Worm (Caenorhabditis elegans) whole organism, midembryonic: ENCODE results near the gene mob-2.

ENCODE experiments used
- med-1 ChIP-seq: sonication (generic microtip); optimal IDR thresholded peaks from 2 replicates; lab custom pipeline; 2017; ENCODE audit warnings: missing genetic modification characterization, mild to moderate bottlenecking, missing compliant biosample characterization, antibody characterized with exemption, missing genetic modification reagents; ENCODE audit not compliant: insufficient read depth
- ref-1 ChIP-seq: fragments of 200-800 bp; sonication (Bioruptor generic); conservative IDR thresholded peaks from 2 replicates; pipeline ENCODE4 v1.3.6; 2022; ENCODE audit warnings: missing genetic modification reagents, missing genetic modification characterization, missing compliant biosample characterization

DNA sequence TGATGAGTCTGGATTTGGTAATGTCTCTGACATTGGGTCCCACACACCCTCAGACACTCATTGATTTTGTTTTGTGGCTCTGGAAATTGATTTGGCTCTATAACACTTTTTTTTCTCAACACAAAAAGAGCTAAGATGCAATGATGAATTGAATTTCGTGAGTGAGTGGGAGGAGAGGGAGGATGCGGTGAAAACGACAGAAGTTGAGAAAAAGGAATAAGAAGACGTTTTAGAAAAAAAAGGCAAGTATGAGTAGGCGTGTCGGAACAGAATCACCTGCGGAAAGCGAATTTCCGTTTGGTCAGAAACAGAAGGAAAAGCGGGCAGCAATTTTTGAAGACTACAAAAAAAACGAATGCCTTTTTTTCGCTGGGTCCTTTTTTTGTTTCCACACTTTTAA is 14.1 kb downstream of the mob-2 start:
- no peak for TF ChIP-seq ref-1 (GFP tag; lab: Robert Waterston, UW)
- TF ChIP-seq med-1 (GFP tag; lab: Kevin White, UChicago), result no peak
